Fruit fly (Drosophila melanogaster) ovary, adult (tissue): ENCODE measurements around the gene CG13658.

Experiments
- CG17801 ChIP-seq: fragments of 200-800 bp; optimal IDR thresholded peaks from 2 replicates; lab custom pipeline; 2019; ENCODE audit warnings: missing biosample characterization, mild to moderate bottlenecking, missing genetic modification characterization, moderate library complexity; ENCODE audit not compliant: partially characterized antibody

CG13658 gene

dm6 chr3R:25305822-25306544, 18.7 kb downstream of the CG13658 start:
- no peak for TF ChIP-seq CG17801

- no peak for TF ChIP-seq CG17801
These were observed 21.0 kb downstream of the CG13658 start, which contains the start of gene CG10550 for dm6 chr3R:25308228-25308627. Gene CG10550, minus strand, starts transcription at chr3R:25308391.

- no peak for TF ChIP-seq CG17801
These were observed 21.9 kb downstream of the CG13658 start for dm6 chr3R:25309175-25309574.

- no peak for TF ChIP-seq CG17801
These were observed 23.6 kb downstream of the CG13658 start, which contains the start of gene CG31099 for dm6 chr3R:25310843-25311242. Gene CG31099, minus strand, starts transcription at chr3R:25310943.

- TF ChIP-seq CG17801 = no peak
These were observed 25.3 kb downstream of the CG13658 start for dm6 chr3R:25312583-25312982.

- TF ChIP-seq CG17801 = no peak
These were observed 26.5 kb downstream of the CG13658 start, which contains the start of gene CG31087 for dm6 chr3R:25313771-25314170. Gene CG31087, minus strand, starts transcription at chr3R:25313833.

dm6 chr3R:25316016-25316415, 28.7 kb downstream of the CG13658 start, which contains the start of gene CG10559:
Gene CG10559, minus strand, starts transcription at chr3R:25316116.
- no peak for TF ChIP-seq CG17801

dm6 chr3R:25318011-25318410, 30.7 kb downstream of the CG13658 start, which contains the start of gene CG10553:
Gene CG10553, minus strand, starts transcription at chr3R:25318111.
- no peak for TF ChIP-seq CG17801

dm6 chr3R:25320051-25320705, 32.9 kb downstream of the CG13658 start, which contains the start of gene CG10560:
Gene CG10560, minus strand, starts transcription at chr3R:25320101.
- no peak for TF ChIP-seq CG17801

dm6 chr3R:25320898-25321297, 33.6 kb downstream of the CG13658 start:
- TF ChIP-seq CG17801 = no peak

dm6 chr3R:25321681-25322080, 34.4 kb downstream of the CG13658 start:
- TF ChIP-seq CG17801 = no peak

dm6 chr3R:25322657-25323056, 35.4 kb downstream of the CG13658 start, which contains the start of gene CG10562:
Gene CG10562, minus strand, starts transcription at chr3R:25322757.
- no peak for TF ChIP-seq CG17801

dm6 chr3R:25329079-25329478, 41.8 kb downstream of the CG13658 start, which contains the start of gene CHKov1:
Gene CHKov1, minus strand, starts transcription at chr3R:25329316.
- TF ChIP-seq CG17801 = no peak

dm6 chr3R:25331103-25331502, 43.8 kb downstream of the CG13658 start, which contains the start of gene CHKov2:
Gene CHKov2, minus strand, starts transcription at chr3R:25331203.
- TF ChIP-seq CG17801 = no peak

dm6 chr3R:25335065-25335464, 47.8 kb downstream of the CG13658 start, which contains the start of the genes CG10669 and CG11902:
Gene CG10669, minus strand, starts transcription at chr3R:25335243.
Gene CG11902, plus strand, starts transcription at chr3R:25335257.
- TF ChIP-seq CG17801 = no peak
